Fruit fly (Drosophila melanogaster): ENCODE data around the gene ND-39.
"Not testable (repeated sequence)": the region's sequence is repeated elsewhere in the genome, so short reads cannot be mapped to it uniquely, and the experiment has no call there.

Gene ND-39

DNA sequence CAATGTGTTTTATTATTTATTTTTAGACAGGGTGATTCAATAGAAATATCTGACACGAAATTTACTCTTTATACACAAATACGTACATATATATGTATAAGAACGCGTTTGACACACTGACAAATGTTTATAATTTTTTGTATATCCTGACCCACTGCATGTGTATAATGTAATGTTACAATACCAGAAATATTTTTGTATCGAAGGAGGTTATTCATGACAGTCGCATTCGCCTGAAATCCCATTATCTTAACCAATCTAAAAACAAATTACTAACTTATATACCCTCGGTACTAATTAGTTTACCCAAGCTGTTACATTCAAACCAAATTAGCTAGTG lies 2.4 kb downstream of the ND-39 start:
- TF ChIP-seq CrebA (GFP tag; optimal IDR thresholded peaks at IDR 0.05; ENCODE audit: borderline replicate concordance) (no peak), psq (GFP tag; optimal IDR thresholded peaks at IDR 0.05) (no peak), Myc (optimal IDR thresholded peaks at IDR 0.05) (no peak), fru (GFP tag; optimal IDR thresholded peaks at IDR 0.05) (no peak), Rel (GFP tag; optimal IDR thresholded peaks at IDR 0.05) (no peak), Rel (tag; optimal IDR thresholded peaks at IDR 0.05) (no peak), CG9705 (GFP tag; optimal IDR thresholded peaks at IDR 0.05) (no peak), sage (GFP tag; optimal IDR thresholded peaks at IDR 0.05) (no peak), br (GFP tag; optimal IDR thresholded peaks at IDR 0.05) (no peak), brk (GFP tag; optimal IDR thresholded peaks at IDR 0.05) (no peak), pan (optimal IDR thresholded peaks at IDR 0.05) (no peak), Jra (GFP tag; optimal IDR thresholded peaks at IDR 0.05) (no peak), Mio (GFP tag; optimal IDR thresholded peaks at IDR 0.05) (no peak), foxo (GFP tag; optimal IDR thresholded peaks at IDR 0.05) (no peak), Vsx2 (GFP tag; optimal IDR thresholded peaks at IDR 0.05; ENCODE audit: partially characterized antibody) (no peak), OdsH (GFP tag; optimal IDR thresholded peaks at IDR 0.05) (no peak), Hr83 (GFP tag; optimal IDR thresholded peaks at IDR 0.05; ENCODE audit: poor library complexity, severe bottlenecking) (no peak)

DNA sequence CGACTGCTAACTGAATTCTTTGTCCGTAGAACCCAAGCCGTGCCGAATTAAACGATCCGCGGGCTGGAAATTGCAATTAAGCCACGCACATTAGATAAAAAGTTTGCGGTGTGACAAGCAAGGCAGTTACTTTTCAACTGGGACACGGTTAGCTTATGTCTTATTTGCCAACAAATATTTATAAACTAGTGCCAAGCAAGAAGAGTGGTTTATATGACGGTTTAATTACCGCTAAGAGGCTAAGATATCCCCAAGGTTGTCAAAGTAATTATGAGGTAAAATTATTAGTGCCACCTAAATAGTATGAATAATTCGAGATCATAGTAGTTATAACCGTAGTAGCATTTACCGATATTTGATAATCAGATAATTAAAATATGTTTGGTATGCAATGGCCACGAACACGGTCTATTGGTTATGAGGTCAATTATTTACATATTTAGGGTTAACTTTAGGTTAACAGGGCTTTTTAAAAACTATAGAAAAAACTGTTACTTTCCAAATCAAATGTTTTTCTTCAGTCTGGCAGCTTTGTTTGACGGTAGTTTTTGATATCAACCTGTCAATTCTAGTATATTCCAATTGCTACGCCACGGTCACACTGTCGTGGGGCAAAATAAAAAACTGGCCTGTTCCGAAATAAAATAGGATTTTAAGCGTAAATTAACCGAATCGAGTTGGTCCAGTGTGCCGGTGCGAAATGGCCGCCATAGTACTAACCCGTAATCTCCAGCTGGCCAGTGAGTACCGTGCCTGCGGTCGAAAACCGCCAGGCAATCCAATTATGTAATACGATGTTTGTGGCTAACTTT lies 3.1 kb downstream of the ND-39 start, which contains the start of gene ZnT77C:
Gene ZnT77C, minus strand, starts transcription at position 142 of the 812 bp plus-strand sequence.
- TF ChIP-seq rgr (GFP tag; optimal IDR thresholded peaks at IDR 0.05) (no peak), CG32264 (GFP tag; optimal IDR thresholded peaks at IDR 0.05) (no peak), N (GFP tag; optimal IDR thresholded peaks at IDR 0.05) (no peak), sage (GFP tag; optimal IDR thresholded peaks at IDR 0.05) (no peak), Rel (GFP tag; optimal IDR thresholded peaks at IDR 0.05) (no peak), Rel (tag; optimal IDR thresholded peaks at IDR 0.05) (peak; percentile 31), Dfd (GFP tag; optimal IDR thresholded peaks at IDR 0.05) (no peak)

DNA sequence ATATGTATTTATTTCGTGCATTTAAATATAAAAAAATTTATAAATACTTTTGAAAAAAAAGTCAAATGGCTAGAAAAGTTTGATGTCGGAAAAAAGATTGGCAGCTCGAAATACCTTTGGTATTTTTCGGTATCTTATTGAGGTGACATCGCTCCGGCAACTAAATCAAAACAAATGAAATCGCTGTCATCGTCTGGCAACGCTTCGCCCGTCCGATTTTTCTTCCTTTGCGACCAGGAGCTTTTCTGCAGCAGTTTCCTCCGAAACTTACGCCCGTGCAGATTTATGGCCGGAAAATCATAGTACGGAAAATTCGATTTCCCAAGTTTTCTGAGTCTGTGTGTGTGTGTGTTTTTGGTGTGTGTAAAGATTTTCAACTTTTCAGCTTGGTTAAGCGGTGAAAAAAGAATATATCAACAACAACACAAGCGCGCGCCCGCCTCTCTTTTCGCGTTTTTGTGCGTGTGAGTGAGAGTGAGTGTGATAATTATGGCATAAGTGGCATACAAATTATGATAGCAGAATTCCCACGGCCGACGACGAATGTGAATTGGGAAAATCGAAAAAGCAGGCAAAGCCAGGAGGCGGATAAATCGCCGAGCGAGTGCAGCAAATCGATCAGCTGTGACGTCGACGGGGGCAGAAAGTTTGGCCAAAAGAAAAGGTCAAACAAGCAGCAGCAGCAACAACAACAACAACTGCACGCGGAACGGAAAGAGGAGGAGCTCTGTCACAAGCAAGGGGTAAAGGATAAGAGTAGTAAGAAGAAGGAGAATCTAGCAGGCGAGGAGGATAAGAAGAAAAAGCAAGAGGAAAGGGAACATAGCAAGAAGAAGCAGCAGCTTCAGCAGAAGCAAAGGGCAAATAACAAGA lies 5.5 kb downstream of the ND-39 start, which contains the start of gene CG32425:
Gene CG32425, plus strand, starts transcription at position 200 of the 873 bp plus-strand sequence.
- TF ChIP-seq br (GFP tag; optimal IDR thresholded peaks at IDR 0.05) (no peak), psq (GFP tag; optimal IDR thresholded peaks at IDR 0.05) (peak; percentile 67), N (GFP tag; optimal IDR thresholded peaks at IDR 0.05) (no peak), h (GFP tag; optimal IDR thresholded peaks at IDR 0.05) (peak; percentile 24), Rel (GFP tag; optimal IDR thresholded peaks at IDR 0.05) (no peak), Rel (tag; optimal IDR thresholded peaks at IDR 0.05) (peak; percentile 8), HLH106 (tag; optimal IDR thresholded peaks at IDR 0.05) (peak; percentile 4), Myc (optimal IDR thresholded peaks at IDR 0.05) (peak; percentile 18), fru (GFP tag; optimal IDR thresholded peaks at IDR 0.05) (peak; percentile 25), foxo (GFP tag; optimal IDR thresholded peaks at IDR 0.05) (peak in 1 of 2 experiments; percentile 37)

dm6 chr3L:20498204-20498603 lies 6.3 kb downstream of the ND-39 start:
- TF ChIP-seq N (GFP tag; optimal IDR thresholded peaks at IDR 0.05), result no peak
- no peak for TF ChIP-seq foxo (GFP tag; optimal IDR thresholded peaks at IDR 0.05)
- TF ChIP-seq sv (GFP tag; optimal IDR thresholded peaks at IDR 0.05), result no peak
- TF ChIP-seq Dfd (GFP tag; optimal IDR thresholded peaks at IDR 0.05), result peak; percentile 87
- TF ChIP-seq sage (GFP tag; optimal IDR thresholded peaks at IDR 0.05), result no peak
- no peak for TF ChIP-seq Hr83 (GFP tag; optimal IDR thresholded peaks at IDR 0.05; ENCODE audit: poor library complexity, severe bottlenecking)
- no peak for TF ChIP-seq CG9705 (GFP tag; optimal IDR thresholded peaks at IDR 0.05)

dm6 chr3L:20499536-20499935 lies 7.7 kb downstream of the ND-39 start, which contains the start of gene CG18281:
CG18281 (plus strand) TSS chr3L:20499836.
- TF ChIP-seq HLH106 (tag; optimal IDR thresholded peaks at IDR 0.05); Hr83 (GFP tag; optimal IDR thresholded peaks at IDR 0.05; ENCODE audit: poor library complexity, severe bottlenecking); h (GFP tag; optimal IDR thresholded peaks at IDR 0.05): not testable (repeated sequence)

- TF ChIP-seq dl (GFP tag; optimal IDR thresholded peaks at IDR 0.05; ENCODE audit: insufficient read depth in 1 of 2, partially characterized antibody in 2 of 2), result no peak
- TF ChIP-seq Hnf4 (GFP tag; optimal IDR thresholded peaks at IDR 0.05), result no peak
- TF ChIP-seq rgr (GFP tag; optimal IDR thresholded peaks at IDR 0.05), result no peak
- no peak for TF ChIP-seq Mio (GFP tag; optimal IDR thresholded peaks at IDR 0.05)
- no peak for TF ChIP-seq sv (GFP tag; optimal IDR thresholded peaks at IDR 0.05)
- no peak for TF ChIP-seq tai (GFP tag; optimal IDR thresholded peaks at IDR 0.05)
Measured at dm6 chr3L:20503256-20503655, 11.4 kb downstream of the ND-39 start.
